Fruit fly (Drosophila melanogaster): ENCODE data around the gene GAA1.
A peak's percentile ranks its signal among the peaks of the same experiment; 100 is the strongest.

GAA1 gene

dm6 chrX:5880139-5880924 lies 7.2 kb upstream of the GAA1 start (continued):
- TF ChIP-seq CG7839 (tag; optimal IDR thresholded peaks at IDR 0.05): peak; percentile 65
- no peak for TF ChIP-seq pan (optimal IDR thresholded peaks at IDR 0.05)
- TF ChIP-seq pan (GFP tag; optimal IDR thresholded peaks at IDR 0.05 in 1 of 2, IDR thresholded peaks at IDR 0.05 in 1 of 2): peak in 1 of 2 experiments; percentile 40
- TF ChIP-seq ase (GFP tag; IDR thresholded peaks at IDR 0.05): no peak
- no peak for TF ChIP-seq ewg (GFP tag; optimal IDR thresholded peaks at IDR 0.05)
- peak; percentile 72 for TF ChIP-seq Rfx (GFP tag; IDR thresholded peaks at IDR 0.05)
- no peak for TF ChIP-seq Mrtf (GFP tag; IDR thresholded peaks at IDR 0.05)
- no peak for TF ChIP-seq sqz (GFP tag; optimal IDR thresholded peaks at IDR 0.05)
- peak; percentile 55 for TF ChIP-seq CG7556 (GFP tag; optimal IDR thresholded peaks at IDR 0.05)
- TF ChIP-seq wek (GFP tag; optimal IDR thresholded peaks at IDR 0.05): peak; percentile 30
- TF ChIP-seq CG10147 (GFP tag; optimal IDR thresholded peaks at IDR 0.05): peak; percentile 34
- no peak for TF ChIP-seq ash1 (GFP tag; optimal IDR thresholded peaks at IDR 0.05)
- no peak for TF ChIP-seq Jarid2 (GFP tag; optimal IDR thresholded peaks at IDR 0.05)
- no peak for TF ChIP-seq jing (GFP tag; optimal IDR thresholded peaks at IDR 0.05)
- TF ChIP-seq ems (GFP tag; optimal IDR thresholded peaks at IDR 0.05): peak; percentile 35
- TF ChIP-seq D (optimal IDR thresholded peaks at IDR 0.05): no peak
- peak; percentile 32 for TF ChIP-seq D (GFP tag; optimal IDR thresholded peaks at IDR 0.05)
- no peak for TF ChIP-seq ap (GFP tag; IDR thresholded peaks at IDR 0.05)
- no peak for TF ChIP-seq pita (GFP tag; optimal IDR thresholded peaks at IDR 0.05)
- peak; percentile 49 for TF ChIP-seq Hsf (GFP tag; optimal IDR thresholded peaks at IDR 0.05)
- TF ChIP-seq Dip3 (GFP tag; optimal IDR thresholded peaks at IDR 0.05): peak; percentile 29
- peak; percentile 32 for TF ChIP-seq tin (GFP tag; optimal IDR thresholded peaks at IDR 0.05)
- TF ChIP-seq CG8359 (GFP tag; optimal IDR thresholded peaks at IDR 0.05; ENCODE audit: borderline replicate concordance): no peak
- TF ChIP-seq CG15011 (GFP tag; optimal IDR thresholded peaks at IDR 0.05): no peak
- TF ChIP-seq ro (GFP tag; IDR thresholded peaks at IDR 0.05): no peak
- no peak for TF ChIP-seq sna (GFP tag; IDR thresholded peaks at IDR 0.05; ENCODE audit: partially characterized antibody)
- no peak for TF ChIP-seq C15 (GFP tag; IDR thresholded peaks at IDR 0.05)
- TF ChIP-seq CG9932 (GFP tag; IDR thresholded peaks at IDR 0.05): peak; percentile 57
- TF ChIP-seq oc (tag; optimal IDR thresholded peaks at IDR 0.05): no peak
- no peak for TF ChIP-seq H15 (GFP tag; IDR thresholded peaks at IDR 0.05)
- no peak for TF ChIP-seq Lim3 (GFP tag; IDR thresholded peaks at IDR 0.05)
- TF ChIP-seq dmrt99B (tag; optimal IDR thresholded peaks at IDR 0.05): peak; percentile 64
- peak; percentile 6 for TF ChIP-seq Spps (tag; optimal IDR thresholded peaks at IDR 0.05)
- TF ChIP-seq CG15073 (GFP tag; optimal IDR thresholded peaks at IDR 0.05): no peak
- peak; percentile 34 for TF ChIP-seq CG4328 (GFP tag; optimal IDR thresholded peaks at IDR 0.05)
- no peak for TF ChIP-seq CG11093 (GFP tag; IDR thresholded peaks at IDR 0.05)
- no peak for TF ChIP-seq CG7372 (GFP tag; IDR thresholded peaks at IDR 0.05)
- no peak for TF ChIP-seq ERR (GFP tag; optimal IDR thresholded peaks at IDR 0.05)
- TF ChIP-seq Dek (tag; optimal IDR thresholded peaks at IDR 0.05): peak; percentile 27
- TF ChIP-seq insv (GFP tag; optimal IDR thresholded peaks at IDR 0.05): no peak
- TF ChIP-seq dimm (GFP tag; IDR thresholded peaks at IDR 0.05): no peak
- peak; percentile 45 for TF ChIP-seq Chrac-16 (GFP tag; optimal IDR thresholded peaks at IDR 0.05)
- TF ChIP-seq esg (GFP tag; conservative IDR thresholded peaks at IDR 0.05): peak; percentile 36
- peak; percentile 60; the same call in 2 of the 3 replicates for TF ChIP-seq ci (GFP tag; IDR thresholded peaks at IDR 0.05)
- TF ChIP-seq zfh2 (GFP tag; optimal IDR thresholded peaks at IDR 0.05): peak; percentile 47
- TF ChIP-seq CG4730 (GFP tag; IDR thresholded peaks at IDR 0.05): no peak
- no peak for TF ChIP-seq fd3F (GFP tag; optimal IDR thresholded peaks at IDR 0.05)
- TF ChIP-seq Xrp1 (GFP tag; IDR thresholded peaks at IDR 0.05): peak; percentile 65
- peak; percentile 3 for TF ChIP-seq CG33557 (GFP tag; optimal IDR thresholded peaks at IDR 0.05)
- TF ChIP-seq tna (GFP tag; IDR thresholded peaks at IDR 0.05; ENCODE audit: partially characterized antibody): no peak
- no peak for TF ChIP-seq Hr39 (optimal IDR thresholded peaks at IDR 0.05)

Measured in whole organism, embryonic.